Worm (Caenorhabditis elegans): ENCODE measurements around the gene gst-23.

The gst-23 gene

ce11 chrV:3257277-3257676 is 14.2 kb downstream of the gst-23 start, which contains the start of gene T28A11.22:
T28A11.22 (plus strand) TSS chrV:3257577.
- TF ChIP-seq hmg-11 (tag; optimal IDR thresholded peaks at IDR 0.05) (no peak), nhr-237 (tag; optimal IDR thresholded peaks at IDR 0.05) (no peak), nhr-43 (tag; optimal IDR thresholded peaks at IDR 0.05; ENCODE audit: poor library complexity, severe bottlenecking) (no peak), egl-27 (tag; optimal IDR thresholded peaks at IDR 0.05) (no peak), snpc-4 (tag; optimal IDR thresholded peaks at IDR 0.05) (no peak), nhr-67 (tag; optimal IDR thresholded peaks at IDR 0.05) (no peak), pqm-1 (tag; optimal IDR thresholded peaks at IDR 0.05) (no peak), ceh-16 (tag; optimal IDR thresholded peaks at IDR 0.05) (no peak), eor-1 (tag; optimal IDR thresholded peaks at IDR 0.05) (no peak), fos-1 (tag; optimal IDR thresholded peaks at IDR 0.05) (no peak), egl-5 (tag; optimal IDR thresholded peaks at IDR 0.05) (no peak), lin-15B (tag; optimal IDR thresholded peaks at IDR 0.05) (no peak)

- TF ChIP-seq fkh-10 (GFP tag; optimal IDR thresholded peaks at IDR 0.05) (no peak), ama-1 (optimal IDR thresholded peaks at IDR 0.05) (no peak)
These were observed 16.1 kb downstream of the gst-23 start, which contains the start of gene T28A11.16 for ce11 chrV:3259168-3259622. T28A11.16 (minus strand) TSS chrV:3259218.

- TF ChIP-seq fos-1 (tag; optimal IDR thresholded peaks at IDR 0.05) (no peak), nhr-25 (tag; optimal IDR thresholded peaks at IDR 0.05) (no peak), unc-39 (tag; optimal IDR thresholded peaks at IDR 0.05) (no peak), snpc-4 (tag; optimal IDR thresholded peaks at IDR 0.05) (no peak), jun-1 (tag; optimal IDR thresholded peaks at IDR 0.05) (no peak), mml-1 (tag; optimal IDR thresholded peaks at IDR 0.05) (no peak), ceh-9 (tag; optimal IDR thresholded peaks at IDR 0.05) (no peak), nhr-43 (tag; optimal IDR thresholded peaks at IDR 0.05; ENCODE audit: poor library complexity, severe bottlenecking) (no peak), ceh-28 (tag; optimal IDR thresholded peaks at IDR 0.05) (no peak), nhr-76 (tag; optimal IDR thresholded peaks at IDR 0.05) (no peak), nhr-67 (tag; optimal IDR thresholded peaks at IDR 0.05) (no peak), elt-2 (tag; optimal IDR thresholded peaks at IDR 0.05) (no peak), pqm-1 (tag; optimal IDR thresholded peaks at IDR 0.05) (no peak), eor-1 (tag; optimal IDR thresholded peaks at IDR 0.05) (no peak), fkh-2 (tag; optimal IDR thresholded peaks at IDR 0.05) (no peak)
These were observed 17.0 kb downstream of the gst-23 start, which contains the start of gene srbc-5 for ce11 chrV:3260075-3260474. srbc-5 (plus strand) TSS chrV:3260375.

- no peak for TF ChIP-seq fos-1 (tag; optimal IDR thresholded peaks at IDR 0.05)
- TF ChIP-seq nhr-76 (tag; optimal IDR thresholded peaks at IDR 0.05), result no peak
- no peak for TF ChIP-seq jun-1 (tag; optimal IDR thresholded peaks at IDR 0.05)
- no peak for TF ChIP-seq mdl-1 (tag; optimal IDR thresholded peaks at IDR 0.05)
- no peak for TF ChIP-seq hmg-11 (tag; optimal IDR thresholded peaks at IDR 0.05)
- TF ChIP-seq mml-1 (tag; optimal IDR thresholded peaks at IDR 0.05), result no peak
- TF ChIP-seq fkh-10 (GFP tag; optimal IDR thresholded peaks at IDR 0.05), result no peak
- no peak for TF ChIP-seq snpc-4 (tag; optimal IDR thresholded peaks at IDR 0.05)
- TF ChIP-seq eor-1 (tag; optimal IDR thresholded peaks at IDR 0.05), result no peak
- TF ChIP-seq ZK546.5 (tag; optimal IDR thresholded peaks at IDR 0.05), result no peak
- TF ChIP-seq sea-2 (GFP tag; optimal IDR thresholded peaks at IDR 0.05), result no peak
- no peak for TF ChIP-seq pha-4 (tag; optimal IDR thresholded peaks at IDR 0.05)
- TF ChIP-seq elt-3 (tag; optimal IDR thresholded peaks at IDR 0.05), result no peak
- TF ChIP-seq daf-12 (tag; optimal IDR thresholded peaks at IDR 0.05), result no peak
- no peak for TF ChIP-seq unc-62 (GFP tag; optimal IDR thresholded peaks at IDR 0.05)
- no peak for TF ChIP-seq ceh-82 (tag; optimal IDR thresholded peaks at IDR 0.05)
- no peak for TF ChIP-seq fkh-2 (tag; optimal IDR thresholded peaks at IDR 0.05)
- no peak for TF ChIP-seq nhr-67 (tag; optimal IDR thresholded peaks at IDR 0.05)
- no peak for TF ChIP-seq zag-1 (tag; optimal IDR thresholded peaks at IDR 0.05)
These were observed 23.1 kb downstream of the gst-23 start, which contains the start of gene T28A11.17 for ce11 chrV:3266189-3266588. T28A11.17 (minus strand) TSS chrV:3266289.

- TF ChIP-seq mdl-1 (tag; optimal IDR thresholded peaks at IDR 0.05) (no peak), fkh-10 (GFP tag; optimal IDR thresholded peaks at IDR 0.05) (no peak), lsy-12 (tag; optimal IDR thresholded peaks at IDR 0.05) (no peak), snpc-4 (tag; optimal IDR thresholded peaks at IDR 0.05) (no peak), tbx-2 (tag; optimal IDR thresholded peaks at IDR 0.05) (no peak)
These were observed 24.9 kb downstream of the gst-23 start, which contains the start of gene T28A11.18 for ce11 chrV:3267950-3268349. T28A11.18 (minus strand) TSS chrV:3268050.
